Worm (Caenorhabditis elegans) whole organism, late embryonic: ENCODE data around the gene D2023.3.
"Not testable (repeated sequence)": the region's sequence is repeated elsewhere in the genome, so short reads cannot be mapped to it uniquely, and the experiment has no call there.

ENCODE experiments used
- F13H6.1 ChIP-seq: sonication (generic microtip); optimal IDR thresholded peaks from 2 replicates; lab custom pipeline; 2016; ENCODE audit warnings: missing genetic modification characterization, missing compliant biosample characterization
- ama-1 ChIP-seq: fragments of 150-350 bp; optimal IDR thresholded peaks from 2 replicates; lab custom pipeline; 2014
- elt-2 ChIP-seq: sonication (generic microtip); optimal IDR thresholded peaks from 2 replicates; lab custom pipeline; 2016; ENCODE audit warnings: missing genetic modification reagents, missing genetic modification characterization, missing compliant biosample characterization
- hlh-30 ChIP-seq: sonication (generic microtip); optimal IDR thresholded peaks from 2 replicates; lab custom pipeline; 2017; ENCODE audit warnings: antibody characterized with exemption, missing genetic modification characterization, missing compliant biosample characterization; ENCODE audit not compliant: insufficient read depth

- not testable (repeated sequence) for TF ChIP-seq ama-1; F13H6.1 (tag; lab: Kevin White, UChicago); hlh-30 (tag; lab: Kevin White, UChicago)
- TF ChIP-seq elt-2 (tag; lab: Kevin White, UChicago): peak; percentile 39
These were observed 11.5 kb upstream of the D2023.3 start for ce11 chrV:11823125-11823833.
